Fruit fly (Drosophila melanogaster) whole organism, prepupa: ENCODE results near the gene CG13689.

Source experiments
- Lpt ChIP-seq: fragments of 200-800 bp; sonication (Bioruptor generic); optimal IDR thresholded peaks from 3 replicates; lab custom pipeline; 2016; ENCODE audit warnings: missing biosample characterization, missing genetic modification characterization
- dac ChIP-seq: fragments of 200-800 bp; sonication (Bioruptor generic); optimal IDR thresholded peaks from 2 replicates; lab custom pipeline; 2017; ENCODE audit warnings: missing biosample characterization, mild to moderate bottlenecking, missing genetic modification characterization

The CG13689 gene

dm6 chr2L:653784-654183 lies 51.2 kb downstream of the CG13689 start (continued):
- TF ChIP-seq Lpt (GFP tag; lab: Kevin White, UChicago) (peak; percentile 32), dac (GFP tag; lab: Kevin White, UChicago) (no peak)
